Fruit fly (Drosophila melanogaster) whole organism, embryonic: ENCODE results near the gene CG34334.

ENCODE experiments used
- B-H2 ChIP-seq: fragments of 200-800 bp; sonication (Bioruptor generic); optimal IDR thresholded peaks from 2 replicates; lab custom pipeline; 2018; ENCODE audit warnings: missing biosample characterization, mild to moderate bottlenecking, missing genetic modification characterization
- C15 ChIP-seq: fragments of 200-800 bp; sonication (Bioruptor generic); IDR thresholded peaks from 3 replicates; pipeline ENCODE4 v1.3.6; 2022; ENCODE audit warnings: missing biosample characterization, missing genetic modification characterization
- CG10209 ChIP-seq: fragments of 200-800 bp; sonication (Bioruptor generic); optimal IDR thresholded peaks from 3 replicates; lab custom pipeline; 2017; ENCODE audit warnings: missing biosample characterization, mild to moderate bottlenecking, missing genetic modification characterization, missing genetic modification reagents
- CG10431 ChIP-seq: fragments of 200-800 bp; sonication (Bioruptor generic); optimal IDR thresholded peaks from 3 replicates; lab custom pipeline; 2018; ENCODE audit warnings: missing biosample characterization, mild to moderate bottlenecking, missing genetic modification characterization
- CG11398 ChIP-seq: fragments of 200-800 bp; sonication (Bioruptor generic); optimal IDR thresholded peaks from 2 replicates; lab custom pipeline; 2016; ENCODE audit warnings: missing biosample characterization, missing genetic modification characterization
- CG11456 ChIP-seq: fragments of 200-800 bp; sonication (Bioruptor generic); IDR thresholded peaks from 3 replicates; pipeline ENCODE4 v1.3.6; 2022; ENCODE audit warnings: missing biosample characterization, missing genetic modification characterization
- CG12104 ChIP-seq: fragments of 200-800 bp; sonication (Bioruptor generic); optimal IDR thresholded peaks from 3 replicates; lab custom pipeline; 2016; ENCODE audit warnings: missing biosample characterization, missing genetic modification characterization
- CG12155 ChIP-seq: fragments of 200-800 bp; sonication (Bioruptor generic); optimal IDR thresholded peaks from 3 replicates; lab custom pipeline; 2016; ENCODE audit warnings: missing biosample characterization, missing genetic modification characterization
- CG12391 ChIP-seq: fragments of 200-800 bp; sonication (Bioruptor generic); optimal IDR thresholded peaks from 3 replicates; lab custom pipeline; 2018; ENCODE audit warnings: missing biosample characterization, mild to moderate bottlenecking, missing genetic modification characterization, moderate library complexity
- CG13424 ChIP-seq: fragments of 200-800 bp; sonication (Bioruptor generic); optimal IDR thresholded peaks from 2 replicates; lab custom pipeline; 2019; ENCODE audit warnings: missing biosample characterization, mild to moderate bottlenecking, missing genetic modification characterization, moderate library complexity
- CG16863 ChIP-seq: fragments of 200-800 bp; sonication (Bioruptor generic); optimal IDR thresholded peaks from 3 replicates; lab custom pipeline; 2016; ENCODE audit warnings: missing biosample characterization, missing genetic modification characterization
- CG17385 ChIP-seq: fragments of 200-800 bp; sonication (Bioruptor generic); optimal IDR thresholded peaks from 3 replicates; lab custom pipeline; 2018; ENCODE audit warnings: missing biosample characterization, mild to moderate bottlenecking, missing genetic modification characterization
- CG1792 ChIP-seq: fragments of 200-800 bp; sonication (Bioruptor generic); optimal IDR thresholded peaks from 2 replicates; lab custom pipeline; 2016; ENCODE audit warnings: missing biosample characterization, missing genetic modification characterization
- CG2116 ChIP-seq: fragments of 200-800 bp; sonication (Bioruptor generic); optimal IDR thresholded peaks from 3 replicates; lab custom pipeline; 2018; ENCODE audit warnings: missing biosample characterization, mild to moderate bottlenecking, missing genetic modification characterization
- CG30020 ChIP-seq: fragments of 200-800 bp; optimal IDR thresholded peaks from 2 replicates; lab custom pipeline; 2019; ENCODE audit warnings: missing biosample characterization, mild to moderate bottlenecking, missing genetic modification characterization, moderate library complexity
- CG3847 ChIP-seq: fragments of 200-800 bp; sonication (Bioruptor generic); IDR thresholded peaks from 2 replicates; pipeline ENCODE4 v1.3.6; 2022; ENCODE audit warnings: missing biosample characterization, missing genetic modification characterization
- CG6175 ChIP-seq: fragments of 200-800 bp; sonication (Bioruptor generic); IDR thresholded peaks from 3 replicates; pipeline ENCODE4 v1.3.6; 2022; ENCODE audit warnings: missing biosample characterization, missing genetic modification characterization
- CG6272 ChIP-seq: fragments of 200-800 bp; sonication (Bioruptor generic); IDR thresholded peaks from 2 replicates; pipeline ENCODE4 v1.3.6; 2022; ENCODE audit warnings: missing biosample characterization, missing genetic modification characterization
- CG6654 ChIP-seq: fragments of 200-800 bp; sonication (Bioruptor generic); optimal IDR thresholded peaks from 2 replicates; lab custom pipeline; 2017; ENCODE audit warnings: missing biosample characterization, mild to moderate bottlenecking, missing genetic modification characterization
- CG7357 ChIP-seq: fragments of 200-800 bp; sonication (Bioruptor generic); IDR thresholded peaks from 3 replicates; pipeline ENCODE4 v1.3.6; 2022; ENCODE audit warnings: missing biosample characterization, missing genetic modification characterization
- CG7987 ChIP-seq: fragments of 200-800 bp; sonication (Bioruptor generic); optimal IDR thresholded peaks from 2 replicates; lab custom pipeline; 2018; ENCODE audit warnings: missing biosample characterization, mild to moderate bottlenecking, missing genetic modification characterization, moderate library complexity
- CG8281 ChIP-seq: fragments of 200-800 bp; sonication (Bioruptor generic); optimal IDR thresholded peaks from 2 replicates; lab custom pipeline; 2018; ENCODE audit warnings: missing biosample characterization, mild to moderate bottlenecking, missing genetic modification characterization, moderate library complexity
- CoRest ChIP-seq: fragments of 200-800 bp; sonication (Bioruptor generic); optimal IDR thresholded peaks from 3 replicates; lab custom pipeline; 2018; ENCODE audit warnings: missing biosample characterization, mild to moderate bottlenecking, missing genetic modification characterization, moderate library complexity
- GATAe ChIP-seq: fragments of 200-800 bp; sonication (Bioruptor generic); conservative IDR thresholded peaks from 2 replicates; pipeline ENCODE4 v1.3.6; 2022; ENCODE audit warnings: missing biosample characterization, missing genetic modification characterization
- Lpt ChIP-seq: fragments of >200 bp; optimal IDR thresholded peaks from 2 replicates; lab custom pipeline; 2018; ENCODE audit warnings: missing biosample characterization, missing genetic modification characterization
- NC2β ChIP-seq: fragments of 200-800 bp; sonication (Bioruptor generic); optimal IDR thresholded peaks from 2 replicates; lab custom pipeline; 2016; ENCODE audit warnings: missing biosample characterization, missing genetic modification characterization
- PHDP ChIP-seq: fragments of 200-800 bp; sonication (Bioruptor generic); optimal IDR thresholded peaks from 3 replicates; lab custom pipeline; 2018; ENCODE audit warnings: missing biosample characterization, mild to moderate bottlenecking, missing genetic modification characterization, moderate library complexity
- Ptx1 ChIP-seq: fragments of 200-800 bp; sonication (Bioruptor generic); IDR thresholded peaks from 2 replicates; pipeline ENCODE4 v1.3.6; 2022; ENCODE audit warnings: missing biosample characterization, missing genetic modification characterization
- Sry-δ ChIP-seq: fragments of 200-800 bp; sonication (Bioruptor generic); optimal IDR thresholded peaks from 2 replicates; lab custom pipeline; 2016; ENCODE audit warnings: missing biosample characterization, missing genetic modification characterization
- Taf1 ChIP-seq: fragments of 200-800 bp; sonication (Bioruptor generic); IDR thresholded peaks from 2 replicates; pipeline ENCODE4 v1.3.6; 2022; ENCODE audit warnings: missing biosample characterization, missing genetic modification characterization
- Xrp1 ChIP-seq: fragments of 200-800 bp; sonication (Bioruptor generic); IDR thresholded peaks from 2 replicates; pipeline ENCODE4 v1.3.6; 2022; ENCODE audit warnings: missing biosample characterization, missing genetic modification characterization
- ab ChIP-seq: fragments of 200-800 bp; sonication (Bioruptor generic); optimal IDR thresholded peaks from 2 replicates; lab custom pipeline; 2016; ENCODE audit warnings: missing biosample characterization, missing genetic modification characterization
- abd-A ChIP-seq: fragments of 200-800 bp; sonication (Bioruptor generic); optimal IDR thresholded peaks from 3 replicates; lab custom pipeline; 2019; ENCODE audit warnings: missing biosample characterization, mild to moderate bottlenecking, missing genetic modification characterization, moderate library complexity
- al ChIP-seq: fragments of 200-800 bp; sonication (Bioruptor generic); IDR thresholded peaks from 2 replicates; pipeline ENCODE4 v1.3.6; 2022; ENCODE audit warnings: missing biosample characterization, missing genetic modification characterization
- ci ChIP-seq: fragments of 200-800 bp; sonication (Bioruptor generic); IDR thresholded peaks from 3 replicates; pipeline ENCODE4 v1.3.6; 2022; ENCODE audit warnings: missing biosample characterization, missing genetic modification characterization
- da ChIP-seq: fragments of 200-800 bp; sonication (Bioruptor generic); optimal IDR thresholded peaks from 2 replicates; lab custom pipeline; 2016; ENCODE audit warnings: missing biosample characterization, missing genetic modification characterization
- fd64A ChIP-seq: fragments of 200-800 bp; sonication (Bioruptor generic); optimal IDR thresholded peaks from 3 replicates; lab custom pipeline; 2018; ENCODE audit warnings: missing biosample characterization, mild to moderate bottlenecking, missing genetic modification characterization
- fd96Cb ChIP-seq: fragments of 200-800 bp; sonication (Bioruptor generic); optimal IDR thresholded peaks from 2 replicates; lab custom pipeline; 2018; ENCODE audit warnings: missing biosample characterization, mild to moderate bottlenecking, missing genetic modification characterization, moderate library complexity
- fu2 ChIP-seq: fragments of 200-800 bp; sonication (Bioruptor generic); optimal IDR thresholded peaks from 2 replicates; lab custom pipeline; 2016; ENCODE audit warnings: missing biosample characterization, missing genetic modification characterization
- h ChIP-seq: fragments of >200 bp; optimal IDR thresholded peaks from 2 replicates; lab custom pipeline; 2017
- kah ChIP-seq: fragments of 200-800 bp; sonication (Bioruptor generic); optimal IDR thresholded peaks from 2 replicates; lab custom pipeline; 2018; ENCODE audit warnings: missing biosample characterization, mild to moderate bottlenecking, missing genetic modification characterization
- odd ChIP-seq: fragments of 200-800 bp; sonication (Bioruptor generic); optimal IDR thresholded peaks from 2 replicates; lab custom pipeline; 2017; ENCODE audit warnings: missing biosample characterization, mild to moderate bottlenecking, missing genetic modification characterization
- org-1 ChIP-seq: fragments of 200-800 bp; sonication (Bioruptor generic); optimal IDR thresholded peaks from 2 replicates; lab custom pipeline; 2017; ENCODE audit warnings: missing biosample characterization, missing genetic modification characterization
- pfk ChIP-seq: fragments of 200-800 bp; sonication (Bioruptor generic); optimal IDR thresholded peaks from 2 replicates; lab custom pipeline; 2018; ENCODE audit warnings: missing biosample characterization, mild to moderate bottlenecking, missing genetic modification characterization, moderate library complexity
- prd ChIP-seq, 3 experiments: fragments of >200 bp in 2 of 3; fragments of 200-800 bp in 1 of 3; sonication (Bioruptor generic) in 1 of 3; optimal IDR thresholded peaks in 2 of 3; IDR thresholded peaks in 1 of 3; 2 replicates in 2 of 3; 3 replicates in 1 of 3; pipeline versions ENCODE4 v1.3.6 to Lab custom; 2017 to 2022; ENCODE audit warnings: missing biosample characterization in 1 of 3, missing genetic modification characterization in 1 of 3
- pros ChIP-seq: fragments of 200-800 bp; sonication (Bioruptor generic); optimal IDR thresholded peaks from 3 replicates; lab custom pipeline; 2019; ENCODE audit warnings: missing biosample characterization, mild to moderate bottlenecking, missing genetic modification characterization, moderate library complexity
- row ChIP-seq: fragments of 200-800 bp; sonication (Bioruptor generic); IDR thresholded peaks from 3 replicates; pipeline ENCODE4 v1.3.6; 2022; ENCODE audit warnings: missing biosample characterization, missing genetic modification characterization
- salm ChIP-seq: fragments of 200-800 bp; sonication (Bioruptor generic); optimal IDR thresholded peaks from 2 replicates; lab custom pipeline; 2018; ENCODE audit warnings: missing biosample characterization, mild to moderate bottlenecking, missing genetic modification characterization
- shn ChIP-seq: fragments of 200-800 bp; sonication (Bioruptor generic); optimal IDR thresholded peaks from 3 replicates; lab custom pipeline; 2016; ENCODE audit warnings: missing biosample characterization, missing genetic modification characterization
- sug ChIP-seq: fragments of 200-800 bp; optimal IDR thresholded peaks from 2 replicates; lab custom pipeline; 2019; ENCODE audit warnings: missing biosample characterization, mild to moderate bottlenecking, missing genetic modification characterization, moderate library complexity
- toy ChIP-seq: fragments of 200-800 bp; sonication (Bioruptor generic); IDR thresholded peaks from 2 replicates; pipeline ENCODE4 v1.3.6; 2022; ENCODE audit warnings: missing biosample characterization, missing genetic modification characterization
- zfh2 ChIP-seq: fragments of 200-800 bp; sonication (Bioruptor generic); optimal IDR thresholded peaks from 2 replicates; lab custom pipeline; 2016; ENCODE audit warnings: missing biosample characterization, missing genetic modification characterization

CG34334 gene

DNA sequence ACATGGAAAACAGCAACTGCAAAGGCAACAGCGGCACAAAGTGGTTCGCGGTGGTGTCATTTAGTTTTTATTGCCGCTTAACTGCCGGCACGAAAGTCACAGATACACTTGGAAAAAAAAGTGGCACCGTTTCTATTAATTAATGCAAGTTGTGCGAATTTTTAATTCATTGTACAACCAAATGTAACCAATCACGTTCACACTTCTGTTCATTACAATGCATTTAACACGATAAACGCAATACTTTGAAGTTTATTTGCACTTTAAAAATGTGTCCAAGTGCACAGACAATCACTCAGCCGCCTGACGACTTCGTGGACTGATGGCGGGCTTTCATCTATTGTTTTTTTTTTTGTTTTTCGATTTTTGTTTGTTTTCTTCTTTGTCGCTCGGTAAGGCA lies 39.1 kb upstream of the CG34334 start (continued):
- peak; percentile 26 for TF ChIP-seq org-1 (GFP tag; lab: Kevin White, UChicago)
- TF ChIP-seq GATAe (GFP tag; lab: Robert Waterston, UW) = no peak
- no peak for TF ChIP-seq fu2
- peak; percentile 59 for TF ChIP-seq Ptx1 (GFP tag; lab: Robert Waterston, UW)
- no peak for TF ChIP-seq CG7987
- TF ChIP-seq C15 = no peak
- no peak for TF ChIP-seq da (GFP tag; lab: Kevin White, UChicago)
- TF ChIP-seq al (GFP tag; lab: Robert Waterston, UW) = no peak
- TF ChIP-seq fd96Cb (tag; lab: Kevin White, UChicago) = peak; percentile 73
- TF ChIP-seq CoRest (tag; lab: Kevin White, UChicago) = peak; percentile 45
- no peak for TF ChIP-seq pfk (GFP tag; lab: Kevin White, UChicago)
- peak; percentile 60 for TF ChIP-seq CG13424
- TF ChIP-seq CG6654 (GFP tag; lab: Kevin White, UChicago) = peak; percentile 6
- TF ChIP-seq CG11456 (GFP tag; lab: Robert Waterston, UW) = no peak
- TF ChIP-seq salm (tag; lab: Kevin White, UChicago) = no peak
- no peak for TF ChIP-seq CG10431
- no peak for TF ChIP-seq prd (optimal IDR thresholded peaks at IDR 0.05; lab: Kevin White, UChicago)
- TF ChIP-seq prd (GFP tag; IDR thresholded peaks at IDR 0.05; lab: Robert Waterston, UW) = peak; percentile 61; the same call in 2 of the 3 replicates
- no peak for TF ChIP-seq kah (GFP tag; lab: Kevin White, UChicago)
- no peak; the same call in 1 of the 3 replicates for TF ChIP-seq row
- peak; percentile 27 for TF ChIP-seq CG1792 (GFP tag; lab: Kevin White, UChicago)
- TF ChIP-seq CG17385 = peak; percentile 34
- peak; percentile 5 for TF ChIP-seq CG12155
- peak; percentile 49; the same call in 1 of the 3 replicates for TF ChIP-seq ci (GFP tag; lab: Robert Waterston, UW)
- TF ChIP-seq Sry-δ (GFP tag; lab: Kevin White, UChicago) = peak; percentile 35
- no peak for TF ChIP-seq CG7357 (GFP tag; lab: Robert Waterston, UW)
- TF ChIP-seq abd-A (tag; lab: Kevin White, UChicago) = no peak
- TF ChIP-seq ab = no peak
- no peak for TF ChIP-seq B-H2
- TF ChIP-seq h (lab: Kevin White, UChicago) = no peak
- no peak for TF ChIP-seq Taf1
- TF ChIP-seq CG11398 = no peak
- no peak for TF ChIP-seq toy (GFP tag; lab: Robert Waterston, UW)
- TF ChIP-seq NC2β = no peak
- TF ChIP-seq Xrp1 (GFP tag; lab: Robert Waterston, UW) = peak; percentile 75
- TF ChIP-seq fd64A (GFP tag; lab: Kevin White, UChicago) = peak; percentile 26
- no peak for TF ChIP-seq CG30020 (tag; lab: Kevin White, UChicago)
- TF ChIP-seq Lpt (GFP tag; lab: Kevin White, UChicago) = no peak
- no peak for TF ChIP-seq CG6175 (GFP tag; lab: Robert Waterston, UW)
- TF ChIP-seq odd = peak; percentile 2
- TF ChIP-seq CG16863 (GFP tag; lab: Kevin White, UChicago) = peak; percentile 27
- no peak for TF ChIP-seq CG12391
- TF ChIP-seq CG3847 (GFP tag; lab: Robert Waterston, UW) = no peak
- TF ChIP-seq CG8281 = no peak
- TF ChIP-seq PHDP (tag; lab: Kevin White, UChicago) = peak; percentile 51
- TF ChIP-seq CG2116 (GFP tag; lab: Kevin White, UChicago) = no peak
- no peak for TF ChIP-seq pros
- no peak for TF ChIP-seq CG6272
- no peak for TF ChIP-seq zfh2 (GFP tag; lab: Kevin White, UChicago)
- TF ChIP-seq CG12104 (GFP tag; lab: Kevin White, UChicago) = no peak
- TF ChIP-seq sug (tag; lab: Kevin White, UChicago) = no peak
- no peak for TF ChIP-seq shn
- TF ChIP-seq CG10209 (GFP tag; lab: Kevin White, UChicago) = peak; percentile 49
